Worm (Caenorhabditis elegans) whole organism, late embryonic: ENCODE data around the gene F21C10.7.

Experiments used
- F13H6.1 ChIP-seq: sonication (generic microtip); optimal IDR thresholded peaks from 2 replicates; lab custom pipeline; 2016; ENCODE audit warnings: missing genetic modification characterization, missing compliant biosample characterization
- ama-1 ChIP-seq: fragments of 150-350 bp; optimal IDR thresholded peaks from 2 replicates; lab custom pipeline; 2014
- ceh-2 ChIP-seq: sonication (generic microtip); optimal IDR thresholded peaks from 2 replicates; lab custom pipeline; 2016; ENCODE audit warnings: missing genotype, missing genetic modification characterization, missing compliant biosample characterization
- ceh-24 ChIP-seq: sonication (generic microtip); optimal IDR thresholded peaks from 2 replicates; lab custom pipeline; 2016; ENCODE audit warnings: mild to moderate bottlenecking, missing genetic modification characterization, missing compliant biosample characterization
- ceh-31 ChIP-seq: sonication (generic microtip); optimal IDR thresholded peaks from 2 replicates; lab custom pipeline; 2016; ENCODE audit warnings: missing genetic modification characterization, missing compliant biosample characterization
- elt-2 ChIP-seq: sonication (generic microtip); optimal IDR thresholded peaks from 2 replicates; lab custom pipeline; 2016; ENCODE audit warnings: missing genetic modification reagents, missing genetic modification characterization, missing compliant biosample characterization
- fax-1 ChIP-seq: sonication (generic microtip); optimal IDR thresholded peaks from 2 replicates; lab custom pipeline; 2016; ENCODE audit warnings: missing genotype, missing genetic modification characterization, missing compliant biosample characterization
- lim-6 ChIP-seq: sonication (generic microtip); optimal IDR thresholded peaks from 2 replicates; lab custom pipeline; 2016; ENCODE audit warnings: missing genetic modification characterization, missing compliant biosample characterization
- lin-11 ChIP-seq: fragments of 200-800 bp; sonication (Bioruptor generic); optimal IDR thresholded peaks from 2 replicates; lab custom pipeline; 2018; ENCODE audit warnings: mild to moderate bottlenecking, missing genetic modification characterization, missing compliant biosample characterization
- pag-3 ChIP-seq: sonication (generic microtip); optimal IDR thresholded peaks from 2 replicates; lab custom pipeline; 2016; ENCODE audit warnings: missing compliant biosample characterization, missing genetic modification characterization, borderline replicate concordance
- pha-4 ChIP-seq: fragments of 150-350 bp; optimal IDR thresholded peaks from 2 replicates; lab custom pipeline; 2018; ENCODE audit warnings: missing biosample characterization, missing genetic modification reagents, missing genetic modification characterization
- sox-4 ChIP-seq: sonication (generic microtip); optimal IDR thresholded peaks from 2 replicates; lab custom pipeline; 2017; ENCODE audit warnings: mild to moderate bottlenecking, missing genetic modification characterization, inconsistent platforms, missing compliant biosample characterization

ce11 chrV:9157597-9157996 is 45.0 kb downstream of the F21C10.7 start:
- TF ChIP-seq elt-2 (tag; lab: Kevin White, UChicago) (no peak), ama-1 (no peak), pha-4 (no peak), ceh-31 (no peak), ceh-24 (tag; lab: Kevin White, UChicago) (no peak), pag-3 (tag; lab: Kevin White, UChicago) (no peak), ceh-2 (tag; lab: Kevin White, UChicago) (no peak), fax-1 (tag; lab: Kevin White, UChicago) (no peak), lin-11 (no peak), lim-6 (tag; lab: Kevin White, UChicago) (no peak), F13H6.1 (tag; lab: Kevin White, UChicago) (no peak), sox-4 (no peak)
